Worm (Caenorhabditis elegans): ENCODE measurements around the gene F22B5.6.

- no peak for TF ChIP-seq ets-7 (tag; optimal IDR thresholded peaks at IDR 0.05)
- TF ChIP-seq tbx-37 (GFP tag; conservative IDR thresholded peaks at IDR 0.05) = no peak
- TF ChIP-seq ama-1 (optimal IDR thresholded peaks at IDR 0.05) = no peak
- TF ChIP-seq scrt-1 (GFP tag; IDR thresholded peaks at IDR 0.05) = no peak
- TF ChIP-seq ceh-13 (GFP tag; optimal IDR thresholded peaks at IDR 0.05) = no peak
- no peak for TF ChIP-seq flt-1 (GFP tag; IDR thresholded peaks at IDR 0.05)
- no peak for TF ChIP-seq hnd-1 (tag; optimal IDR thresholded peaks at IDR 0.05)
Observed at ce11 chrII:8472916-8473315, 16.9 kb upstream of the F22B5.6 start.
